Worm (Caenorhabditis elegans) whole organism, L1 larva: ENCODE measurements around the gene scl-10.

ENCODE experiments used
- C04F5.9 ChIP-seq: sonication (generic microtip); optimal IDR thresholded peaks from 2 replicates; lab custom pipeline; 2016; ENCODE audit warnings: missing genetic modification characterization, missing compliant biosample characterization
- F16B12.6 ChIP-seq: fragments of 150-350 bp; optimal IDR thresholded peaks from 2 replicates; lab custom pipeline; 2014; ENCODE audit warnings: missing biosample characterization, missing genetic modification characterization
- aly-2 ChIP-seq: fragments of 150-350 bp; optimal IDR thresholded peaks from 2 replicates; lab custom pipeline; 2014; ENCODE audit warnings: missing biosample characterization, missing genetic modification characterization
- ama-1 ChIP-seq: fragments of 150-350 bp; optimal IDR thresholded peaks from 2 replicates; lab custom pipeline; 2014
- blmp-1 ChIP-seq: fragments of 150-350 bp; optimal IDR thresholded peaks from 2 replicates; lab custom pipeline; 2014; ENCODE audit warnings: missing biosample characterization, missing genetic modification characterization
- ceh-63 ChIP-seq: fragments of 200-800 bp; sonication (Bioruptor generic); optimal IDR thresholded peaks from 2 replicates; lab custom pipeline; 2018; ENCODE audit warnings: mild to moderate bottlenecking, missing genetic modification characterization, missing compliant biosample characterization
- ceh-82 ChIP-seq, 3 experiments: fragments of 150-350 bp in 1 of 3; sonication (generic microtip) in 2 of 3; optimal IDR thresholded peaks; 2 replicates each; lab custom pipeline; 2014 to 2017; ENCODE audit warnings: missing biosample characterization in 3 of 3, missing genetic modification characterization in 3 of 3
- ceh-90 ChIP-seq: sonication (generic microtip); optimal IDR thresholded peaks from 2 replicates; lab custom pipeline; 2016; ENCODE audit warnings: missing genetic modification characterization, missing compliant biosample characterization
- dpl-1 ChIP-seq, 3 experiments: fragments of 150-350 bp in 2 of 3; sonication (generic microtip) in 1 of 3; optimal IDR thresholded peaks; 2 replicates each; lab custom pipeline; 2014 to 2017; ENCODE audit warnings: missing biosample characterization in 3 of 3, missing genetic modification characterization in 3 of 3, missing genetic modification reagents in 3 of 3
- dsc-1 ChIP-seq: sonication (generic microtip); optimal IDR thresholded peaks from 2 replicates; lab custom pipeline; 2016; ENCODE audit warnings: mild to moderate bottlenecking, missing genetic modification characterization, missing compliant biosample characterization
- efl-1 ChIP-seq, 4 experiments: fragments of 150-350 bp; optimal IDR thresholded peaks in 3 of 4; peaks in 1 of 4; 1 replicate in 1 of 4; 2 replicates in 3 of 4; lab custom pipeline; 2014; ENCODE audit warnings: missing biosample characterization in 2 of 4, missing genetic modification characterization in 2 of 4, missing genetic modification reagents in 2 of 4
- egl-13 ChIP-seq: sonication (generic microtip); optimal IDR thresholded peaks from 2 replicates; lab custom pipeline; 2016; ENCODE audit warnings: missing genotype, missing genetic modification reagents, missing genetic modification characterization, missing compliant biosample characterization
- egl-27 ChIP-seq, 2 experiments: fragments of 150-350 bp in 1 of 2; sonication (generic microtip); optimal IDR thresholded peaks; 3 replicates each; lab custom pipeline; 2017 to 2018; ENCODE audit warnings: missing biosample characterization in 2 of 2, missing genetic modification characterization in 2 of 2, missing genetic modification reagents in 2 of 2
- elt-3 ChIP-seq, 6 experiments: fragments of 150-350 bp in 1 of 6; sonication (generic microtip); optimal IDR thresholded peaks; 2 replicates each; lab custom pipeline; 2017 to 2018; ENCODE audit warnings: missing biosample characterization in 6 of 6, missing genetic modification characterization in 6 of 6, inconsistent platforms in 1 of 6
- ets-5 ChIP-seq: fragments of 200-800 bp; sonication (Bioruptor generic); IDR thresholded peaks from 2 replicates; pipeline ENCODE4 v1.3.6; 2022; ENCODE audit warnings: missing genetic modification characterization, missing compliant biosample characterization
- fkh-10 ChIP-seq: sonication (generic microtip); optimal IDR thresholded peaks from 2 replicates; lab custom pipeline; 2017; ENCODE audit warnings: missing biosample characterization, missing genetic modification reagents, missing genetic modification characterization
- fkh-8 ChIP-seq: sonication (generic microtip); optimal IDR thresholded peaks from 2 replicates; lab custom pipeline; 2016; ENCODE audit warnings: mild to moderate bottlenecking, missing genetic modification characterization, missing compliant biosample characterization
- fos-1 ChIP-seq: fragments of 150-350 bp; optimal IDR thresholded peaks from 2 replicates; lab custom pipeline; 2014; ENCODE audit warnings: missing biosample characterization, missing genetic modification characterization
- grh-1 ChIP-seq: fragments of 200-800 bp; sonication (Bioruptor generic); IDR thresholded peaks from 2 replicates; pipeline ENCODE4 v1.3.6; 2022; ENCODE audit warnings: missing genetic modification reagents, missing genetic modification characterization, missing compliant biosample characterization
- hlh-4 ChIP-seq: sonication (generic microtip); optimal IDR thresholded peaks from 2 replicates; lab custom pipeline; 2016; ENCODE audit warnings: mild to moderate bottlenecking, missing genetic modification characterization, missing compliant biosample characterization
- hpl-2 ChIP-seq: fragments of 150-350 bp; optimal IDR thresholded peaks from 2 replicates; lab custom pipeline; 2014; ENCODE audit warnings: missing biosample characterization, missing genetic modification reagents, missing genetic modification characterization
- irx-1 ChIP-seq: sonication (generic microtip); optimal IDR thresholded peaks from 2 replicates; lab custom pipeline; 2016; ENCODE audit warnings: missing genetic modification characterization, missing compliant biosample characterization
- isw-1 ChIP-seq: fragments of 200-800 bp; sonication (Bioruptor generic); IDR thresholded peaks from 2 replicates; pipeline ENCODE4 v1.3.6; 2022; ENCODE audit warnings: missing genetic modification characterization, missing compliant biosample characterization
- jun-1 ChIP-seq: fragments of 150-350 bp; optimal IDR thresholded peaks from 2 replicates; lab custom pipeline; 2014; ENCODE audit warnings: missing biosample characterization, missing genetic modification reagents, missing genetic modification characterization
- lin-13 ChIP-seq: fragments of 150-350 bp; optimal IDR thresholded peaks from 2 replicates; lab custom pipeline; 2014; ENCODE audit warnings: missing biosample characterization, missing genetic modification reagents, missing genetic modification characterization
- lin-14 ChIP-seq: fragments of 200-800 bp; sonication (Bioruptor generic); optimal IDR thresholded peaks from 2 replicates; lab custom pipeline; 2018; ENCODE audit warnings: mild to moderate bottlenecking, missing genetic modification characterization, moderate library complexity, missing compliant biosample characterization
- lin-15B ChIP-seq: fragments of 150-350 bp; sonication (generic microtip); optimal IDR thresholded peaks from 3 replicates; lab custom pipeline; 2014; ENCODE audit warnings: missing biosample characterization, missing genetic modification characterization
- lin-35 ChIP-seq, 2 experiments: fragments of 150-350 bp; optimal IDR thresholded peaks; 2 replicates each; lab custom pipeline; 2014; ENCODE audit warnings: missing biosample characterization in 2 of 2, missing genetic modification characterization in 2 of 2, missing genetic modification reagents in 2 of 2
- lin-39 ChIP-seq: fragments of 150-350 bp; optimal IDR thresholded peaks from 2 replicates; lab custom pipeline; 2014; ENCODE audit warnings: missing biosample characterization, missing genetic modification reagents, missing genetic modification characterization
- lir-3 ChIP-seq: sonication (generic microtip); optimal IDR thresholded peaks from 2 replicates; lab custom pipeline; 2016; ENCODE audit warnings: mild to moderate bottlenecking, missing genetic modification characterization, moderate library complexity, missing compliant biosample characterization; ENCODE audit not compliant: poor library complexity
- lsy-2 ChIP-seq, 2 experiments: fragments of 150-350 bp; optimal IDR thresholded peaks; 2 replicates each; lab custom pipeline; 2014; ENCODE audit warnings: missing biosample characterization in 2 of 2, missing genetic modification characterization in 2 of 2
- mdl-1 ChIP-seq, 2 experiments: fragments of 150-350 bp; optimal IDR thresholded peaks; 2 replicates each; lab custom pipeline; 2014 to 2017; ENCODE audit warnings: missing biosample characterization in 2 of 2, missing genetic modification characterization in 2 of 2, inconsistent platforms in 1 of 2
- nhr-11 ChIP-seq: fragments of 150-350 bp; optimal IDR thresholded peaks from 2 replicates; lab custom pipeline; 2014; ENCODE audit warnings: missing biosample characterization, missing genetic modification characterization
- nhr-12 ChIP-seq: sonication (generic microtip); optimal IDR thresholded peaks from 2 replicates; lab custom pipeline; 2017; ENCODE audit warnings: missing biosample characterization, missing genetic modification characterization
- nhr-19 ChIP-seq: fragments of 200-800 bp; sonication (Bioruptor generic); conservative IDR thresholded peaks from 2 replicates; pipeline ENCODE4 v1.3.6; 2022; ENCODE audit warnings: missing genetic modification characterization, missing compliant biosample characterization
- nhr-20 ChIP-seq: sonication (generic microtip); optimal IDR thresholded peaks from 2 replicates; lab custom pipeline; 2016; ENCODE audit warnings: mild to moderate bottlenecking, missing genetic modification characterization, missing compliant biosample characterization
- nhr-28 ChIP-seq: fragments of 150-350 bp; optimal IDR thresholded peaks from 2 replicates; lab custom pipeline; 2014; ENCODE audit warnings: missing biosample characterization, missing genetic modification characterization
- nhr-47 ChIP-seq: sonication (generic microtip); optimal IDR thresholded peaks from 2 replicates; lab custom pipeline; 2016; ENCODE audit warnings: mild to moderate bottlenecking, missing genetic modification characterization, moderate library complexity, missing compliant biosample characterization
- nhr-77 ChIP-seq: fragments of 150-350 bp; optimal IDR thresholded peaks from 2 replicates; lab custom pipeline; 2014; ENCODE audit warnings: missing biosample characterization, missing genetic modification characterization
- nhr-84 ChIP-seq: sonication (generic microtip); optimal IDR thresholded peaks from 2 replicates; lab custom pipeline; 2017; ENCODE audit warnings: missing biosample characterization, missing genetic modification characterization
- nhr-85 ChIP-seq: sonication (generic microtip); peaks from one replicate; lab custom pipeline; 2016; ENCODE audit warnings: missing genetic modification characterization, inconsistent platforms, missing compliant biosample characterization
- pag-3 ChIP-seq: sonication (generic microtip); optimal IDR thresholded peaks from 2 replicates; lab custom pipeline; 2017; ENCODE audit warnings: missing genetic modification characterization, mild to moderate bottlenecking, missing compliant biosample characterization, antibody characterized with exemption, borderline replicate concordance; ENCODE audit not compliant: insufficient read depth
- skn-1 ChIP-seq: fragments of 150-350 bp; optimal IDR thresholded peaks from 2 replicates; lab custom pipeline; 2014; ENCODE audit warnings: missing biosample characterization, missing genetic modification characterization
- snpc-4 ChIP-seq: fragments of 150-350 bp; optimal IDR thresholded peaks from 2 replicates; lab custom pipeline; 2014; ENCODE audit warnings: missing biosample characterization, missing genetic modification characterization
- snu-23 ChIP-seq: sonication (generic microtip); optimal IDR thresholded peaks from 2 replicates; lab custom pipeline; 2016; ENCODE audit warnings: missing genetic modification characterization, missing compliant biosample characterization
- sup-37 ChIP-seq: fragments of 200-800 bp; sonication (Bioruptor generic); optimal IDR thresholded peaks from 2 replicates; lab custom pipeline; 2018; ENCODE audit warnings: mild to moderate bottlenecking, missing genetic modification characterization, missing compliant biosample characterization
- swsn-7 ChIP-seq: sonication (generic microtip); optimal IDR thresholded peaks from 2 replicates; lab custom pipeline; 2016; ENCODE audit warnings: missing genetic modification characterization, missing compliant biosample characterization
- tbx-2 ChIP-seq: sonication (generic microtip); optimal IDR thresholded peaks from 2 replicates; lab custom pipeline; 2016; ENCODE audit warnings: missing genetic modification characterization, missing compliant biosample characterization
- unc-130 ChIP-seq: fragments of 150-350 bp; optimal IDR thresholded peaks from 2 replicates; lab custom pipeline; 2017; ENCODE audit warnings: missing biosample characterization, missing genetic modification characterization, inconsistent platforms
- unc-86 ChIP-seq: sonication (generic microtip); optimal IDR thresholded peaks from 2 replicates; lab custom pipeline; 2016; ENCODE audit warnings: missing genetic modification characterization, missing compliant biosample characterization
- unc-98 ChIP-seq: fragments of 200-800 bp; sonication (Bioruptor generic); IDR thresholded peaks from 2 replicates; pipeline ENCODE4 v1.3.6; 2022; ENCODE audit warnings: missing genetic modification characterization, missing compliant biosample characterization
- vab-15 ChIP-seq: sonication (generic microtip); optimal IDR thresholded peaks from 2 replicates; lab custom pipeline; 2017; ENCODE audit warnings: missing genotype, mild to moderate bottlenecking, missing genetic modification characterization, missing compliant biosample characterization
- xbp-1 ChIP-seq: sonication (generic microtip); optimal IDR thresholded peaks from 2 replicates; lab custom pipeline; 2016; ENCODE audit warnings: missing genetic modification characterization, missing compliant biosample characterization

Gene scl-10

DNA sequence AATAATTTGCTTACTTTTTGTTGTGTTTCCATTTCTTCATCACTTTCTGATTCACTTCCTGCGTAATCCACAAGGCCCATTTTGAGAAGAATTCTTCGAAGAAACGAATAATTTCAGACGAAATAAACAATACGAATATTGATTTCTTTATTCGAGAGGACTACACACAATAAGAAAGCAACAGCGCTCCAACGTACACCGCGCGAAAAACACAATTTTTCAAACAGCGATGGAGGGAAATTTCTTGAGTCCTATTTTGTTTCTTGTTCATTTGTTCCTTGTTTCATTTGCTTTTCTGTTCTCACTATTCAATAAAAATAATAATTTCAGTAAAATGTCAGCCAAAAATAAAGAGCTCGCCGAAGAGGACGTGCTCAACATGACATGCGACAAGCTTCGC, 45.4 kb downstream of the scl-10 start, which contains the start of the genes prcc-1 and C39E9.12:
prcc-1 (minus strand) TSS at position 119 of the 400 bp plus-strand sequence.
C39E9.12 (plus strand) TSS at position 331 of the 400 bp plus-strand sequence.
- TF ChIP-seq nhr-28 (tag; lab: Kevin White, UChicago) (no peak), ceh-63 (no peak), nhr-20 (tag; lab: Kevin White, UChicago) (peak; percentile 53), xbp-1 (tag; lab: Kevin White, UChicago) (peak; percentile 55), nhr-77 (tag; lab: Kevin White, UChicago) (peak; percentile 54), nhr-84 (no peak), grh-1 (GFP tag; lab: Robert Waterston, UW) (no peak), pag-3 (tag; lab: Kevin White, UChicago) (no peak), elt-3 (tag; optimal IDR thresholded peaks at IDR 0.05; lab: Kevin White, UChicago) (peak in 1 of 6 experiments; percentile 67), nhr-85 (tag; lab: Kevin White, UChicago) (peak; percentile 46), aly-2 (tag; lab: Kevin White, UChicago) (no peak), ama-1 (lab: Kevin White, UChicago) (no peak), lsy-2 (tag; optimal IDR thresholded peaks at IDR 0.05; lab: Kevin White, UChicago) (peak; percentile 73 to 91), swsn-7 (tag; lab: Kevin White, UChicago) (peak; percentile 62), fkh-10 (GFP tag; lab: Kevin White, UChicago) (no peak), sup-37 (GFP tag; lab: Kevin White, UChicago) (no peak), lin-35 (GFP tag; optimal IDR thresholded peaks at IDR 0.05; lab: Kevin White, UChicago) (peak; percentile 92 to 97), vab-15 (tag; lab: Kevin White, UChicago) (no peak), hlh-4 (no peak), blmp-1 (no peak), F16B12.6 (tag; lab: Kevin White, UChicago) (peak; percentile 66), nhr-12 (tag; lab: Kevin White, UChicago) (no peak), C04F5.9 (tag; lab: Kevin White, UChicago) (peak; percentile 14), lir-3 (tag; lab: Kevin White, UChicago) (peak; percentile 10), nhr-19 (peak; percentile 43; the same call in 1 of the 2 replicates), jun-1 (peak; percentile 40), tbx-2 (tag; lab: Kevin White, UChicago) (peak; percentile 37), efl-1 (optimal IDR thresholded peaks at IDR 0.05; lab: Kevin White, UChicago) (peak; percentile 93 to 94), efl-1 (GFP tag; optimal IDR thresholded peaks at IDR 0.05 in 1 of 2; lab: Kevin White, UChicago) (peak; percentile 92 to 99), skn-1 (tag; lab: Kevin White, UChicago) (peak; percentile 66), egl-13 (tag; lab: Kevin White, UChicago) (no peak), nhr-47 (tag; lab: Kevin White, UChicago) (peak; percentile 75), dpl-1 (GFP tag; optimal IDR thresholded peaks at IDR 0.05; lab: Kevin White, UChicago) (peak; percentile 88 to 95 (median 92)), ets-5 (GFP tag; lab: Robert Waterston, UW) (no peak), snpc-4 (tag; lab: Kevin White, UChicago) (no peak), fos-1 (tag; lab: Kevin White, UChicago) (peak; percentile 63), lin-13 (GFP tag; lab: Kevin White, UChicago) (peak; percentile 69), irx-1 (tag; lab: Kevin White, UChicago) (no peak), dsc-1 (tag; lab: Kevin White, UChicago) (peak; percentile 21), unc-130 (peak; percentile 73), ceh-82 (tag; optimal IDR thresholded peaks at IDR 0.05; lab: Kevin White, UChicago) (peak; percentile 27 to 78 (median 63)), lin-15B (tag; lab: Kevin White, UChicago) (peak; percentile 84), mdl-1 (tag; optimal IDR thresholded peaks at IDR 0.05; lab: Kevin White, UChicago) (peak in 1 of 2 experiments; percentile 56), ceh-90 (no peak), isw-1 (GFP tag; lab: Robert Waterston, UW) (no peak; the same call in 1 of the 2 replicates), unc-86 (peak; percentile 37), fkh-8 (peak; percentile 56), unc-98 (GFP tag; lab: Robert Waterston, UW) (no peak), hpl-2 (GFP tag; lab: Kevin White, UChicago) (no peak), snu-23 (GFP tag; lab: Kevin White, UChicago) (peak; percentile 80), lin-14 (GFP tag; lab: Kevin White, UChicago) (peak; percentile 67), nhr-11 (tag; lab: Kevin White, UChicago) (no peak), egl-27 (tag; optimal IDR thresholded peaks at IDR 0.05; lab: Kevin White, UChicago) (no peak), lin-39 (tag; lab: Kevin White, UChicago) (no peak)
